Fruit fly (Drosophila melanogaster) whole organism, wandering third instar larva: ENCODE data around the gene Icmt.

Experiments
- Abd-B ChIP-seq: fragments of >200 bp; optimal IDR thresholded peaks from 2 replicates; lab custom pipeline; 2017; ENCODE audit warnings: missing biosample characterization, missing genetic modification characterization
- CG32264 ChIP-seq: fragments of 200-800 bp; sonication (Bioruptor generic); optimal IDR thresholded peaks from 2 replicates; lab custom pipeline; 2016; ENCODE audit warnings: missing biosample characterization, missing genetic modification characterization
- CG9705 ChIP-seq: fragments of 200-800 bp; sonication (Bioruptor generic); optimal IDR thresholded peaks from 2 replicates; lab custom pipeline; 2018; ENCODE audit warnings: missing biosample characterization, mild to moderate bottlenecking, missing genetic modification characterization
- CrebA ChIP-seq: fragments of 200-800 bp; sonication (Bioruptor generic); optimal IDR thresholded peaks from 2 replicates; lab custom pipeline; 2016; ENCODE audit warnings: missing biosample characterization, mild to moderate bottlenecking, missing genetic modification characterization, borderline replicate concordance
- Dfd ChIP-seq: fragments of >200 bp; optimal IDR thresholded peaks from 2 replicates; lab custom pipeline; 2017; ENCODE audit warnings: missing biosample characterization, missing genetic modification characterization
- Dif ChIP-seq: fragments of 200-275, 200-300 bp; sonication (Bioruptor generic); optimal IDR thresholded peaks from 2 replicates; lab custom pipeline; 2018; ENCODE audit warnings: missing biosample characterization, missing genetic modification characterization; ENCODE audit not compliant: partially characterized antibody
- GATAd ChIP-seq: sonication (Bioruptor generic); optimal IDR thresholded peaks from 2 replicates; lab custom pipeline; 2016; ENCODE audit warnings: missing biosample characterization, missing genetic modification characterization
- HLH106 ChIP-seq: fragments of 200-800 bp; optimal IDR thresholded peaks from 3 replicates; lab custom pipeline; 2019; ENCODE audit warnings: missing biosample characterization, mild to moderate bottlenecking, missing genetic modification characterization, moderate library complexity
- Hnf4 ChIP-seq: fragments of 200-800 bp; sonication (Bioruptor generic); optimal IDR thresholded peaks from 2 replicates; lab custom pipeline; 2016; ENCODE audit warnings: missing biosample characterization, mild to moderate bottlenecking, missing genetic modification characterization
- Hr78 ChIP-seq: fragments of >200 bp; optimal IDR thresholded peaks from 2 replicates; lab custom pipeline; 2017; ENCODE audit warnings: missing biosample characterization, missing genetic modification characterization
- Hr83 ChIP-seq: fragments of 200-300 bp; sonication (Bioruptor generic); optimal IDR thresholded peaks from 2 replicates; lab custom pipeline; 2016; ENCODE audit warnings: missing biosample characterization, mild to moderate bottlenecking, missing genetic modification characterization, moderate library complexity; ENCODE audit not compliant: poor library complexity, severe bottlenecking
- Jra ChIP-seq: sonication (Bioruptor generic); optimal IDR thresholded peaks from 2 replicates; lab custom pipeline; 2016; ENCODE audit warnings: missing biosample characterization, missing genetic modification characterization
- Mio ChIP-seq: sonication (Bioruptor generic); optimal IDR thresholded peaks from 2 replicates; lab custom pipeline; 2016; ENCODE audit warnings: missing biosample characterization, missing genetic modification characterization
- Myc ChIP-seq: fragments of >200 bp; optimal IDR thresholded peaks from 2 replicates; lab custom pipeline; 2017
- N ChIP-seq: fragments of >200 bp; optimal IDR thresholded peaks from 2 replicates; lab custom pipeline; 2018; ENCODE audit warnings: missing biosample characterization, missing external identifiers, missing genetic modification characterization
- OdsH ChIP-seq: fragments of 200-800 bp; sonication (Bioruptor generic); optimal IDR thresholded peaks from 2 replicates; lab custom pipeline; 2016; ENCODE audit warnings: missing biosample characterization, mild to moderate bottlenecking, missing genetic modification characterization
- Rel ChIP-seq, 2 experiments: fragments of 200-800 bp; sonication (Bioruptor generic) in 1 of 2; optimal IDR thresholded peaks; 2 replicates in 1 of 2; 3 replicates in 1 of 2; lab custom pipeline; 2016 to 2019; ENCODE audit warnings: mild to moderate bottlenecking in 2 of 2, missing biosample characterization in 2 of 2, missing genetic modification characterization in 2 of 2, moderate library complexity in 1 of 2
- Sp1 ChIP-seq: fragments of 200-800 bp; sonication (Bioruptor generic); optimal IDR thresholded peaks from 3 replicates; lab custom pipeline; 2019; ENCODE audit warnings: missing biosample characterization, mild to moderate bottlenecking, missing genetic modification characterization, moderate library complexity
- Vsx2 ChIP-seq: fragments of 200-300, 225-300 bp; sonication (Bioruptor generic); optimal IDR thresholded peaks from 2 replicates; lab custom pipeline; 2018; ENCODE audit warnings: missing biosample characterization, missing genetic modification characterization; ENCODE audit not compliant: partially characterized antibody
- br ChIP-seq: fragments of 200-800 bp; sonication (Bioruptor generic); optimal IDR thresholded peaks from 2 replicates; lab custom pipeline; 2016; ENCODE audit warnings: missing biosample characterization, missing genetic modification characterization
- brk ChIP-seq: fragments of 200-800 bp; sonication (Bioruptor generic); optimal IDR thresholded peaks from 2 replicates; lab custom pipeline; 2016; ENCODE audit warnings: missing biosample characterization, mild to moderate bottlenecking, missing genetic modification characterization
- dl ChIP-seq, 2 experiments: fragments of 175-275, 200-275 bp in 1 of 2; fragments of 200-275 bp in 1 of 2; sonication (Bioruptor generic); optimal IDR thresholded peaks; lab custom pipeline; 2018; ENCODE audit warnings: mild to moderate bottlenecking in 2 of 2, missing biosample characterization in 2 of 2, missing genetic modification characterization in 2 of 2, moderate library complexity in 2 of 2; ENCODE audit not compliant: partially characterized antibody in 2 of 2, insufficient read depth in 1 of 2
- dmrt93B ChIP-seq: fragments of 200-800 bp; sonication (Bioruptor generic); optimal IDR thresholded peaks from 2 replicates; lab custom pipeline; 2018; ENCODE audit warnings: missing biosample characterization, mild to moderate bottlenecking, missing genetic modification characterization
- dsf ChIP-seq: sonication (Bioruptor generic); optimal IDR thresholded peaks from 2 replicates; lab custom pipeline; 2016; ENCODE audit warnings: missing biosample characterization, missing genetic modification characterization, borderline replicate concordance
- ey ChIP-seq: fragments of 200-800 bp; sonication (Bioruptor generic); optimal IDR thresholded peaks from 2 replicates; lab custom pipeline; 2016; ENCODE audit warnings: missing biosample characterization, missing genetic modification characterization
- foxo ChIP-seq, 2 experiments: fragments of 200-800 bp; sonication (Bioruptor generic); optimal IDR thresholded peaks; 2 replicates in 1 of 2; 3 replicates in 1 of 2; lab custom pipeline; 2016 to 2017; ENCODE audit warnings: missing biosample characterization in 2 of 2, missing genetic modification characterization in 2 of 2
- fru ChIP-seq: fragments of 200-800 bp; sonication (Bioruptor generic); optimal IDR thresholded peaks from 3 replicates; lab custom pipeline; 2016; ENCODE audit warnings: missing biosample characterization, mild to moderate bottlenecking, missing genetic modification characterization
- h ChIP-seq: fragments of 200-800 bp; sonication (Bioruptor generic); optimal IDR thresholded peaks from 3 replicates; lab custom pipeline; 2016; ENCODE audit warnings: missing biosample characterization, mild to moderate bottlenecking, missing genetic modification characterization
- jim ChIP-seq: fragments of 175-275, 200-325 bp; sonication (Bioruptor generic); optimal IDR thresholded peaks from 2 replicates; lab custom pipeline; 2016; ENCODE audit warnings: missing biosample characterization, mild to moderate bottlenecking, missing genetic modification characterization
- lola ChIP-seq: fragments of >200 bp; optimal IDR thresholded peaks from 2 replicates; lab custom pipeline; 2017; ENCODE audit warnings: missing biosample characterization, missing genetic modification characterization
- pan ChIP-seq: fragments of >200 bp; optimal IDR thresholded peaks from 2 replicates; lab custom pipeline; 2017
- psq ChIP-seq: fragments of 200-800 bp; sonication (Bioruptor generic); optimal IDR thresholded peaks from 3 replicates; lab custom pipeline; 2017; ENCODE audit warnings: missing biosample characterization, mild to moderate bottlenecking, missing genetic modification characterization, moderate library complexity
- rgr ChIP-seq: fragments of 200-800 bp; sonication (Bioruptor generic); optimal IDR thresholded peaks from 3 replicates; lab custom pipeline; 2016; ENCODE audit warnings: missing biosample characterization, mild to moderate bottlenecking, missing genetic modification characterization
- sage ChIP-seq: fragments of 200-800 bp; sonication (Bioruptor generic); optimal IDR thresholded peaks from 2 replicates; lab custom pipeline; 2016; ENCODE audit warnings: missing biosample characterization, mild to moderate bottlenecking, missing genetic modification characterization
- sv ChIP-seq: fragments of 200-800 bp; sonication (Bioruptor generic); optimal IDR thresholded peaks from 3 replicates; lab custom pipeline; 2016; ENCODE audit warnings: missing biosample characterization, missing genetic modification characterization
- tai ChIP-seq: sonication (Bioruptor generic); optimal IDR thresholded peaks from 2 replicates; lab custom pipeline; 2016; ENCODE audit warnings: missing biosample characterization, missing genetic modification characterization
- usp ChIP-seq: fragments of >200 bp; optimal IDR thresholded peaks from 2 replicates; lab custom pipeline; 2017; ENCODE audit warnings: missing biosample characterization, missing genetic modification characterization
- woc ChIP-seq: sonication (Bioruptor generic); optimal IDR thresholded peaks from 2 replicates; lab custom pipeline; 2016; ENCODE audit warnings: missing biosample characterization, mild to moderate bottlenecking, missing genetic modification characterization

Icmt gene

DNA sequence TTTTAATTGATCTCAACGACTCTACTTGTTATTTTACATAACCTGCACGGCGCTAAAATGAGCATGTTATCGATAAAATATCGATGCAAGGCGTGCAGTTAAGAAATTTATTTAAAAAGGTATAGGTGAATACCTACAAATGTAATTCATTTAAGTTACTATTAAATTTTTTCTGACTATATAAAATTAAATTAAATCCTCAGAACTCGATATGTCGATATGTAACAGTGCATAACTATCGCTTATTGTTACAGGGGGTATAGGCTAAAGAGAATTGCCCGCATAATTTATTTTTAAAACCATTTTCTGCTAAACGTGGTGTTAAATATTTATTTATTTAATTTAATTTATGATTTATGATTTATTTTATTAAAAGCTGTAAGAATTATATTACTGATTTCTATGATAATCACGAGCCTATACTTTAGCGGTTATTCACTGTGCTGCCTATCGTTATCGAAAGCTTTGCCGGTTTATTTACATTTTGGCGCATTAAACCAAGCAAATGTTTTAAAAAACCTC lies at the start of gene Icmt, which contains the start of gene mRpL20:
Gene Icmt (plus strand): TSS at position 464 of the 522 bp plus-strand sequence.
Gene mRpL20 (minus strand): TSS at position 65 of the 522 bp plus-strand sequence.
- TF ChIP-seq dmrt93B (GFP tag; lab: Kevin White, UChicago), result peak; percentile 77
- peak; percentile 93 for TF ChIP-seq psq
- peak in 1 of 2 experiments; percentile 97 for TF ChIP-seq foxo (GFP tag; optimal IDR thresholded peaks at IDR 0.05; lab: Kevin White, UChicago)
- TF ChIP-seq lola (GFP tag; lab: Kevin White, UChicago), result no peak
- peak; percentile 79 for TF ChIP-seq Dfd (GFP tag; lab: Kevin White, UChicago)
- no peak for TF ChIP-seq pan (lab: Kevin White, UChicago)
- TF ChIP-seq jim (GFP tag; lab: Kevin White, UChicago), result no peak
- peak; percentile 69 for TF ChIP-seq ey (GFP tag; lab: Kevin White, UChicago)
- TF ChIP-seq CG9705, result peak; percentile 75
- peak; percentile 89 for TF ChIP-seq tai (GFP tag; lab: Kevin White, UChicago)
- TF ChIP-seq Hr83 (GFP tag; lab: Kevin White, UChicago), result peak; percentile 55
- peak; percentile 94 for TF ChIP-seq rgr
- peak; percentile 71 for TF ChIP-seq br
- peak; percentile 83 for TF ChIP-seq dsf
- TF ChIP-seq Jra, result peak; percentile 84
- no peak for TF ChIP-seq Vsx2 (GFP tag; lab: Kevin White, UChicago)
- TF ChIP-seq Dif (GFP tag; lab: Kevin White, UChicago), result no peak
- peak; percentile 93 for TF ChIP-seq Hnf4 (GFP tag; lab: Kevin White, UChicago)
- TF ChIP-seq usp (GFP tag; lab: Kevin White, UChicago), result no peak
- peak; percentile 89 for TF ChIP-seq h (GFP tag; lab: Kevin White, UChicago)
- peak; percentile 72 for TF ChIP-seq woc (GFP tag; lab: Kevin White, UChicago)
- peak; percentile 76 for TF ChIP-seq sage
- no peak for TF ChIP-seq Abd-B (GFP tag; lab: Kevin White, UChicago)
- TF ChIP-seq fru (GFP tag; lab: Kevin White, UChicago), result peak; percentile 89
- TF ChIP-seq brk (GFP tag; lab: Kevin White, UChicago), result peak; percentile 83
- TF ChIP-seq Sp1 (GFP tag; lab: Kevin White, UChicago), result peak; percentile 97
- peak; percentile 76 for TF ChIP-seq sv
- TF ChIP-seq Hr78 (GFP tag; lab: Kevin White, UChicago), result no peak
- no peak for TF ChIP-seq N (GFP tag; lab: Kevin White, UChicago)
- TF ChIP-seq Mio (GFP tag; lab: Kevin White, UChicago), result no peak
- TF ChIP-seq dl (GFP tag; optimal IDR thresholded peaks at IDR 0.05; lab: Kevin White, UChicago; ENCODE audit: insufficient read depth in 1 of 2, partially characterized antibody in 2 of 2), result no peak
- TF ChIP-seq Rel (GFP tag; optimal IDR thresholded peaks at IDR 0.05; lab: Kevin White, UChicago), result peak; percentile 3
- peak; percentile 85 for TF ChIP-seq Rel (tag; optimal IDR thresholded peaks at IDR 0.05; lab: Kevin White, UChicago)
- TF ChIP-seq CG32264 (GFP tag; lab: Kevin White, UChicago), result peak; percentile 51
- TF ChIP-seq GATAd (GFP tag; lab: Kevin White, UChicago), result peak; percentile 51
- TF ChIP-seq OdsH (GFP tag; lab: Kevin White, UChicago), result peak; percentile 93
- TF ChIP-seq Myc (lab: Kevin White, UChicago), result no peak
- peak; percentile 97 for TF ChIP-seq HLH106 (tag; lab: Kevin White, UChicago)
- no peak for TF ChIP-seq CrebA (GFP tag; lab: Kevin White, UChicago)

dm6 chr3L:12972259-12972658 lies 45.8 kb upstream of the Icmt start, which contains the start of the genes CG10748 and CG10749:
Gene CG10748 (minus strand): TSS chr3L:12972359.
Gene CG10749 (plus strand): TSS chr3L:12972474.
- TF ChIP-seq Mio (GFP tag; lab: Kevin White, UChicago) (no peak), Dif (GFP tag; lab: Kevin White, UChicago) (no peak)
